Fruit fly (Drosophila melanogaster): Measurements from ENCODE around the gene cad.

Gene cad

DNA sequence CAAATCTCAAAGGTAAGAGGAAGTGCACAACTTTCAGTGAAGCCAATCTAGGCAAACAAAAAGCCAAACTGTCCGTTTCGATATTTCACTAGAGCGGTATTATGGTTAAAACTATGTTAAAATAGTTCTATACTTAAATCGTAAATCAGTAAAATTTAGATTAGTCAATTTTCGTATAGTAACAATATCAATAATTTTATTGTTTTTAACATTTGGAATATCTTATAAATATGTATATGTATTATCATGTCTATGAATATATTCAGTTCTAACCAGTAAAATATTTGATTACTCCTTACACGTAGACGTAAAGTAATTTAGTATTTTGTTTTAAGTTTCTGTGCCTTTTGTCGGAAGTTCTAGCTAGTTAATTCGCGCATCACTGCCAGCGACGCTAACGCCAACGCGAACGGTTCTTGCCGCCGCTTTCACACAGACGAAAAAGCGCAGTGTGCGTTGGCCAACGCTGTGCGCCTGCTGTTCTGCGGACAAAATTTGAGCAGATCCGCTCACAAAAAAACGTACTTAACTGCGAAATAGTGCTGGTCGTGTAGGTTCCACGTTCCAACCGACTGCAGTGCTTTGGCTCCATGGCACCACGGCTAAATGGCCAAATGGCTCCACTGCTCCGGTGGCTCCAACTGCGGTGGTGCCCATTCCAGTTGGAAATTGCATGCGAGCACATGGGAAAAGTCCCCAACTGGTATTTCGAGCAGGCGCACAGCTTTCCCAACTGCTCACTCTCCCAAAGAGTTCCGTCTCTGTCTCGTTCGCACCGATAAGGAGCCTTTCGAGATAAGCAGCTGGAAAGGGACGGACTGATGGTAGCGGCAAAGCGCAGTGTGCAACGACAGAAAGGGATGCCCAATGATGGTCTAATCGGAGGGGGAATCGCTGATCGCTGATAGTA lies 52.9 kb downstream of the cad start:
- peak; percentile 55 for TF ChIP-seq CG17801 (GFP tag; optimal IDR thresholded peaks at IDR 0.05; ENCODE audit: partially characterized antibody)

DNA sequence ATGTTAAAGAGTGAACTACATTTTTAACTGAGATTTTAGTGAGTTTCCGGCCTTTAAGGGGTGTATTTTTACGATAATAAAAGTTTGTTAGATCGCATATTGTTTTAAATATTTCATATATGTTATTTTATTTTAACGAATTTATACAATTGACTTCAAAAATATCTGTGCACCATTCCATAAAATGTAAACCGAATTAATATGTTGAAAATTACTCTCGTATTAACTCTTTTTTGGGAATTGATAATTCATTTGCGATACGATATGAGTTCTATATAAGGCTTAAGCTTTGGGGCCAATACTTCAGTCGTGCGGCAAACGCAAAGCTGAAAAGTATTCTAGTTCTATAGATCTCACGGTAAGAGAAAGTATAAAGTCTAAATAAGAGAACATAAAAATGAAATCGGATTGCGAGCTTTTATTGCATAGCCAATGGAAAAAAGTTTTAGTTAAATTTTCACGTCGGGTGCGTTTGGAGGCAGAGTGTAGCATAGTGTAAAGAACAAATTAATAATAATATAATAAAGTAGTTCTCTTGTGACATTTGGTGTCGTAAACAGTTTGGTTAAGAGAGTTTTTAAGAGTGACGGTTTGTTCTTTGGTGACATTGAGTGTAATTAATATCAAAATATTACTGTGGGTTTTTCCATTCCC lies 53.7 kb downstream of the cad start:
- no peak for TF ChIP-seq CG17801 (GFP tag; optimal IDR thresholded peaks at IDR 0.05; ENCODE audit: partially characterized antibody)

DNA sequence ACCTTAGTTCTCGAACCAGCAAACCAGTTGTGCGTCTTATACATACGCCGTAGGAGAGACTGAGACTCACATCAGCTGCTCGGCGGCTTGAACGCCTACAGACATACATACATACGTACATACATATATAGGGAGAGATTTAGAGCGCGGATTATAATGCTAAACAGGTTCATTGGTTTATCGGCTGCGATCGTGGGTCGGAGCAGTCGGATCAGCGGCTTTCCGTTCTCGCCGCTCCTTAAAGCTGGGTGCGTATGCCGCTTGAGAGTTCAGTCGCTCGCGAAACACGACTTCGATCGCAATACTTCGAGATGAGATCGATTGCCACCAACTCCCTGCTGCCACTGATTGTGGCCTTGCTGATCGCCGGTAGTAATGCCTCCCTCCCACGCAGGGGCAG lies 54.7 kb downstream of the cad start:
- TF ChIP-seq CG17801 (GFP tag; optimal IDR thresholded peaks at IDR 0.05; ENCODE audit: partially characterized antibody): no peak

DNA sequence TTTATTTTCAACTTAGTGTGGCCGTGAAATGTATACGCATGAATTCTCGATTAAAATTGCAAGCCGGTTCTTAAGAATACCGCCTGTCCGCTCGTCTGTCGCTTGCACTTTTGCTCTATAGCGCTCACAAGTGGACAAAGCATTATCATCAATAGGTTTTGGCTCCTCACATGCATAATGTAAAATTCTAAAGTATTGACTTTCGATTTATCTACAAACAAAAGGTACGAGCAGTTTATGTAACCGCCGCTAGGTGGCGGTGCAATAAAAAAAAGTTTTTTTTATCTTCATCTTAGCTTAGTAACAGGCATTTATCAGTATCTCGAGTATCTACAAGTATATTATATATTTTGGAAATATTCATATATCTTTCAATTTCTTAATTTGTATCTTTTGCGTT lies 55.7 kb downstream of the cad start:
- TF ChIP-seq CG17801 (GFP tag; optimal IDR thresholded peaks at IDR 0.05; ENCODE audit: partially characterized antibody): no peak

DNA sequence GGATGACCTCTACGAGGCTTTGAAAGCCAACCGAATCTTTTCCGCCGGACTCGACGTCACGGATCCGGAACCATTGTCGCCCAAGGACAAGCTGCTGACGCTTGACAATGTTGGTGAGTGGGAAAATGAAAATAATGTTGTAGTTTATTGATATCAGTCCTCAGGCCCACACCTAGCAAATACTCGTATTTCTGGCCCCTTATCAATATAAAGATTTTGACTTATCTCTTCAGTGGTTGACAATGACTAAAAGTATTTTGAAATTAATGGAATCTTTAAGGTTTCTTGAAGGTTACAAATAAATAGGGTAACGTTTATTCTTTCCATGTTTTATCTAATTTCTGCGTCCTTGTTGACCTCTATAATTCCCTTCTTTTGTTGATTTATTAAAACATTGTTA lies 56.5 kb downstream of the cad start:
- no peak for TF ChIP-seq CG17801 (GFP tag; optimal IDR thresholded peaks at IDR 0.05; ENCODE audit: partially characterized antibody)

DNA sequence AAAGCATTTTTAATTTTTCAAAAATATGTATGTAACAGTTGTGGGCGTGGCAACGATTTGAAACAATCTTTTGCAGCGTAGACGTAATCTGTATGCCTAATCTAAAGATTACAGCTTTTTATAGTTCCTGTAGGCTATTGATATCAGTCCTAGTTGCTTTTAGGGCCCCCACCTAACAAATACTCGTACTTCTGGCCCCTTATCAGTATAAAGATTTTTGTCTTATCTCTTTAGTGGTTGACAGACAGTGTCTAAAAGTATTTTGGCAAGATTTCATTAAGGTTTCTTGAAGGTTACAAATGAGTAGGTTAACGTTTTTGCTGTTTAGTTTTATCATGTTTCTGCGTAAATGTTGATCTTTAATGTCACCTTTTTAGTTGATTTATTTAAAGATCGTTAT lies 58.2 kb downstream of the cad start:
- TF ChIP-seq CG17801 (GFP tag; optimal IDR thresholded peaks at IDR 0.05; ENCODE audit: partially characterized antibody): no peak

DNA sequence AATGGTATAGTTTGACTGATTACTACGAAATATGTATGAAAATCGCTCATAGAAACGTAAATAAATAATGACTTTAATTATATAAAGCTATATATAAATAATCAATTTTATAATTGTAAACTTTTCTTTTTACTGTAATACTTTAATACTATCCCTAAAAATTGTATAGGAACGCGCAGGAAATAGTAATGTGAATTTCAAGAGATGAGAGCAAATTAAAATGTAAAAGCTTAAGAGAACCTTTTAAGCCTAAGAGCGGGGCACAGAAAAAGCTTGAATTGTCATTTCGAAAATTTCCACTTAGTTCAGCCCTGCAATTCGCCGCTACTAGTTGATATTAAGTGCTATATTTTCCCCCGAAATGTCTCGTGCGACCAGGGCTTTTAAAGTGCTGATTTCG lies 58.8 kb downstream of the cad start, which contains the start of gene CG31673:
Gene CG31673, plus strand, starts transcription at position 301 of the 400 bp plus-strand sequence.
- TF ChIP-seq CG17801 (GFP tag; optimal IDR thresholded peaks at IDR 0.05; ENCODE audit: partially characterized antibody): no peak

DNA sequence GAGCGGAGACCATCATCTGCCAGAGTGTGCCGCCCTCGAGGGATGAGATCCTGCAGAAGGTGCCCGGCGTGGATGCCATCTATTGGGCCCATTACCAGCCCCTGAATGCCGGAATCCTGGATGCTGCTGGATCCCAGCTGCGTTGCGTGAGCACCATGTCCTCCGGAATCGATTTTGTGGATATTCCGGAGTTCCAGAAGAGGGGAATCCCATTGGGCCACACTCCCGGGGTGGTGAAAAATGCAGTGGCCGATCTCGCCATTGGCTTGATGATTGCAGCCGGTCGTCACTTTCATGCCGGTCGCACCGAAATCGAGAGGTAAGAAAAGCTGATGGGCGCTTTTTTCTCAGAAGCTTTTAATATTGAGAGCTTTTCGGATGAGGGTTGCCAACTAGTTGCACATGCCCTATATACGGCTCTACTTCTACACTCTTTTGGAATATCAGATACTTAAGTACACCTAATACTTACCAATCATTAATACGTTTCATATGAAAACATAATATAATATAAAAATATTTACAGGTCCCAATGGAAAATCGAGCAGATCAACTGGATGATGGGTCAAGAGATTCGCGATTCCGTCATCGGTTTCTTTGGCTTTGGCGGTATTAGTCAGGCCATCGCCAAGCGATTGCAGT lies 59.3 kb downstream of the cad start:
- peak; percentile 26 for TF ChIP-seq CG17801 (GFP tag; optimal IDR thresholded peaks at IDR 0.05; ENCODE audit: partially characterized antibody)

DNA sequence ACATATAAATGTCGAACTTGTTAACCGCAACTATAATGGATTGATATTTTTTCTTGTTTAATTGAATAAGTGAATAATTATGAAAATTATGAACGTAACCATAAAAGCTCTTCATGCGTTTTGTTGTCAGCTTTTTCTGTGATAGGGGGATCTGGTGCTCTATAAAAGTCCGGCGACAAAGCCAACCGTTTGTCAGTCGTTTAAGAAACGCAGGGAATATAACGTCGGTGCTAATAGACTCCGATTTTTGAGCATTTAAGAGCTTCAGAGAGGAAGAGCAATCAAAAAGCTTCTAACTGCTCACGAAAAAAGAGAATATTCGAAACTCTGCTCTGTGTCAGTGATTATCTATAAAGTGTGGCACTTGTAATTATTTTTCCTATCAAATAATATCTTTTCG lies 60.5 kb downstream of the cad start, which contains the start of gene CG31674:
Gene CG31674, plus strand, starts transcription at position 203 of the 400 bp plus-strand sequence.
- peak; percentile 34 for TF ChIP-seq CG17801 (GFP tag; optimal IDR thresholded peaks at IDR 0.05; ENCODE audit: partially characterized antibody)

Measured in ovary, adult (tissue).